Worm (Caenorhabditis elegans): ENCODE data around the gene elb-1.

DNA sequence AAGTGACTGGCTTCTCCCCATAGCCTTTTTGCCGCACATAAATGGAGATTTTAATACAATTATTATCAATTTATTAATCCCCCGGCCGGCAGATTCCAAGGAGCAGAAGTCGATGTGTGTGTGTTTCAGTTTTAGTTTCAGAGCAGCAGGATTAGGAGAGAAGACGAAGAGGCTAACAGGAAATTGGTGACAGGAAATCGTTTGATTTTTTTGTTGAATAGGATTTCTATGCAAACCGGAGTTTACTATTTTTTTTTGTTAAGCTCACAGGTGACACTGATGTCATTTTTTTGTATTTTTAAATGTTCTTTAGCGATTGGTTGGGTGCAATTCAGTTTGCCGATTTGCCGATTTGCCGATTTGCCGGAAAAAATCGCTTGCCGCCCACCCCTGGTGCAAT, 38.7 kb downstream of the elb-1 start:
- no peak for TF ChIP-seq M03D4.4 (tag; optimal IDR thresholded peaks at IDR 0.05)
- no peak for TF ChIP-seq ceh-43 (GFP tag; optimal IDR thresholded peaks at IDR 0.05)
- TF ChIP-seq hlh-1 (tag; optimal IDR thresholded peaks at IDR 0.05) = no peak
- no peak for TF ChIP-seq unc-62 (GFP tag; optimal IDR thresholded peaks at IDR 0.05)
- TF ChIP-seq nhr-28 (tag; optimal IDR thresholded peaks at IDR 0.05) = no peak
- TF ChIP-seq ztf-11 (tag; optimal IDR thresholded peaks at IDR 0.05) = no peak
- TF ChIP-seq pha-4 (tag; optimal IDR thresholded peaks at IDR 0.05) = no peak
- TF ChIP-seq snpc-4 (tag; optimal IDR thresholded peaks at IDR 0.05) = no peak
- no peak for TF ChIP-seq elt-3 (tag; optimal IDR thresholded peaks at IDR 0.05)
- no peak for TF ChIP-seq ces-1 (GFP tag; optimal IDR thresholded peaks at IDR 0.05)
- TF ChIP-seq unc-39 (tag; optimal IDR thresholded peaks at IDR 0.05) = no peak
- TF ChIP-seq nhr-237 (tag; optimal IDR thresholded peaks at IDR 0.05) = no peak

Data from whole organism, mixed stage, embryonic.